Worm (Caenorhabditis elegans): ENCODE data around the gene xbx-3.

- TF ChIP-seq pha-4 (tag; optimal IDR thresholded peaks at IDR 0.05) (no peak), unc-62 (GFP tag; optimal IDR thresholded peaks at IDR 0.05) (no peak), ztf-11 (tag; optimal IDR thresholded peaks at IDR 0.05) (no peak), nhr-12 (tag; optimal IDR thresholded peaks at IDR 0.05) (no peak), mab-5 (tag; optimal IDR thresholded peaks at IDR 0.05) (no peak), blmp-1 (tag; optimal IDR thresholded peaks at IDR 0.05) (no peak), ces-1 (GFP tag; optimal IDR thresholded peaks at IDR 0.05) (no peak), lin-32 (GFP tag; optimal IDR thresholded peaks at IDR 0.05) (no peak), lsy-2 (tag; optimal IDR thresholded peaks at IDR 0.05) (no peak), elt-3 (tag; optimal IDR thresholded peaks at IDR 0.05) (no peak), nhr-237 (tag; optimal IDR thresholded peaks at IDR 0.05) (no peak)
Measured at ce11 chrIII:10083242-10083641, 47.5 kb downstream of the xbx-3 start, which contains the start of gene T16H12.3.

Measured in whole organism, mixed stage, embryonic.